Fruit fly (Drosophila melanogaster): Measurements from ENCODE around the gene yem.

yem gene

dm6 chr3R:29157418-29158398 lies 35.0 kb upstream of the yem start, which contains the start of gene rdog (continued):
- TF ChIP-seq CG5953 (GFP tag; IDR thresholded peaks at IDR 0.05), result peak; percentile 63
- TF ChIP-seq lbe (GFP tag; optimal IDR thresholded peaks at IDR 0.05), result peak; percentile 49
- TF ChIP-seq Eip74EF (GFP tag; optimal IDR thresholded peaks at IDR 0.05), result no peak
- no peak for TF ChIP-seq TFAM (GFP tag; optimal IDR thresholded peaks at IDR 0.05)
- peak; percentile 57 for TF ChIP-seq CG13123 (GFP tag; optimal IDR thresholded peaks at IDR 0.05)
- TF ChIP-seq Meics (GFP tag; optimal IDR thresholded peaks at IDR 0.05), result peak; percentile 81
- TF ChIP-seq pho (GFP tag; optimal IDR thresholded peaks at IDR 0.05), result peak; percentile 83
- peak; percentile 24 for TF ChIP-seq Sry-β (GFP tag; optimal IDR thresholded peaks at IDR 0.05)
- TF ChIP-seq exex (tag; optimal IDR thresholded peaks at IDR 0.05), result no peak
- peak; percentile 67 for TF ChIP-seq CG3065 (GFP tag; optimal IDR thresholded peaks at IDR 0.05)
- no peak for TF ChIP-seq CG32772 (GFP tag; IDR thresholded peaks at IDR 0.05)
- TF ChIP-seq abd-A (tag; optimal IDR thresholded peaks at IDR 0.05), result peak; percentile 64
- peak; percentile 37 for TF ChIP-seq ewg (GFP tag; optimal IDR thresholded peaks at IDR 0.05)
- TF ChIP-seq phol (tag; optimal IDR thresholded peaks at IDR 0.05), result peak; percentile 69
- TF ChIP-seq pita (GFP tag; optimal IDR thresholded peaks at IDR 0.05), result no peak
- no peak for TF ChIP-seq CG14860 (GFP tag; IDR thresholded peaks at IDR 0.05; ENCODE audit: partially characterized antibody)
- TF ChIP-seq CG7372 (GFP tag; IDR thresholded peaks at IDR 0.05), result no peak
- peak; percentile 86 to 88 for TF ChIP-seq dpn (GFP tag; optimal IDR thresholded peaks at IDR 0.05)
- TF ChIP-seq tup (GFP tag; optimal IDR thresholded peaks at IDR 0.05), result peak; percentile 4
- peak; percentile 78 for TF ChIP-seq CG8089 (GFP tag; optimal IDR thresholded peaks at IDR 0.05)
- TF ChIP-seq gce (GFP tag; IDR thresholded peaks at IDR 0.05), result no peak
- TF ChIP-seq unpg (GFP tag; optimal IDR thresholded peaks at IDR 0.05), result peak; percentile 77
- TF ChIP-seq gfzf (GFP tag; optimal IDR thresholded peaks at IDR 0.05), result no peak
- peak; percentile 61 for TF ChIP-seq CG1529 (GFP tag; optimal IDR thresholded peaks at IDR 0.05)
- no peak for TF ChIP-seq hbn (GFP tag; IDR thresholded peaks at IDR 0.05; ENCODE audit: partially characterized antibody)
- peak; percentile 76 for TF ChIP-seq CG18599 (GFP tag; optimal IDR thresholded peaks at IDR 0.05)
- peak; percentile 72 for TF ChIP-seq CG12219 (GFP tag; optimal IDR thresholded peaks at IDR 0.05)
- TF ChIP-seq CG13296 (GFP tag; optimal IDR thresholded peaks at IDR 0.05), result peak; percentile 76
- peak; percentile 59 for TF ChIP-seq kah (GFP tag; optimal IDR thresholded peaks at IDR 0.05)
- no peak; the same call in none of the 2 replicates for TF ChIP-seq CG4360 (GFP tag; IDR thresholded peaks at IDR 0.05)
- peak; percentile 81 for TF ChIP-seq shn (GFP tag; optimal IDR thresholded peaks at IDR 0.05)
- TF ChIP-seq ttk (GFP tag; IDR thresholded peaks at IDR 0.05), result peak; percentile 32; the same call in 1 of the 2 replicates
- no peak for TF ChIP-seq Hey (tag; optimal IDR thresholded peaks at IDR 0.05)
- peak; percentile 36 for TF ChIP-seq CG6654 (GFP tag; optimal IDR thresholded peaks at IDR 0.05)
- TF ChIP-seq HmgZ (tag; optimal IDR thresholded peaks at IDR 0.05), result peak; percentile 81
- TF ChIP-seq nmo (GFP tag; optimal IDR thresholded peaks at IDR 0.05), result no peak
- TF ChIP-seq Chrac-16 (GFP tag; optimal IDR thresholded peaks at IDR 0.05), result peak; percentile 84
- no peak for TF ChIP-seq Dip2 (GFP tag; IDR thresholded peaks at IDR 0.05)
- TF ChIP-seq nau (GFP tag; optimal IDR thresholded peaks at IDR 0.05), result peak; percentile 75
- peak; percentile 79 for TF ChIP-seq Fer1 (GFP tag; optimal IDR thresholded peaks at IDR 0.05)
- peak; percentile 82 for TF ChIP-seq bcd (GFP tag; optimal IDR thresholded peaks at IDR 0.05)
- TF ChIP-seq CG4617 (GFP tag; optimal IDR thresholded peaks at IDR 0.05; ENCODE audit: borderline replicate concordance), result peak; percentile 46
- no peak for TF ChIP-seq Vsx1 (GFP tag; optimal IDR thresholded peaks at IDR 0.05)
- peak; percentile 64 for TF ChIP-seq jumu (GFP tag; optimal IDR thresholded peaks at IDR 0.05)
- TF ChIP-seq CG8290 (GFP tag; optimal IDR thresholded peaks at IDR 0.05), result peak; percentile 71
- peak in 1 of 2 experiments; percentile 84 for TF ChIP-seq CG8290 (tag; optimal IDR thresholded peaks at IDR 0.05)
- TF ChIP-seq CG2116 (GFP tag; optimal IDR thresholded peaks at IDR 0.05), result peak; percentile 69
- TF ChIP-seq CG1602 (GFP tag; optimal IDR thresholded peaks at IDR 0.05), result peak; percentile 82

Measured in whole organism, embryonic.